Worm (Caenorhabditis elegans) whole organism, early embryonic: ENCODE measurements around the gene nhx-5.

ENCODE experiments used
- B0310.2 ChIP-seq: sonication (generic microtip); optimal IDR thresholded peaks from 2 replicates; lab custom pipeline; 2016; ENCODE audit warnings: mild to moderate bottlenecking, missing genetic modification characterization, missing compliant biosample characterization
- hmbx-1 ChIP-seq: sonication (generic microtip); optimal IDR thresholded peaks from 2 replicates; lab custom pipeline; 2016; ENCODE audit warnings: mild to moderate bottlenecking, missing genetic modification characterization, missing compliant biosample characterization
- tbx-37 ChIP-seq: fragments of 200-800 bp; sonication (Bioruptor generic); conservative IDR thresholded peaks from 2 replicates; pipeline ENCODE4 v1.3.6; 2022; ENCODE audit warnings: missing genetic modification reagents, missing genetic modification characterization, missing compliant biosample characterization

- TF ChIP-seq tbx-37, result no peak
- TF ChIP-seq B0310.2 (tag; lab: Kevin White, UChicago), result no peak
- TF ChIP-seq hmbx-1 (tag; lab: Kevin White, UChicago), result no peak
Measured at ce11 chrX:10590772-10591171, 14.0 kb downstream of the nhx-5 start.
